Fruit fly (Drosophila melanogaster) whole organism, pupa: ENCODE data around the gene CG13309.

Experiments
- CG10348 ChIP-seq: fragments of 200-800 bp; sonication (Bioruptor generic); IDR thresholded peaks from 2 replicates; pipeline ENCODE4 v1.3.6; 2022; ENCODE audit warnings: missing biosample characterization, missing genetic modification characterization
- CG12605 ChIP-seq: fragments of 200-800 bp; sonication (Bioruptor generic); IDR thresholded peaks from 2 replicates; pipeline ENCODE4 v1.3.6; 2022; ENCODE audit warnings: missing biosample characterization, missing genetic modification characterization
- CG13204 ChIP-seq: fragments of 200-800 bp; sonication (Bioruptor generic); optimal IDR thresholded peaks from 2 replicates; lab custom pipeline; 2018; ENCODE audit warnings: missing biosample characterization, mild to moderate bottlenecking, missing genetic modification characterization, moderate library complexity
- CG14655 ChIP-seq: fragments of 200-800 bp; sonication (Bioruptor generic); optimal IDR thresholded peaks from 3 replicates; lab custom pipeline; 2017; ENCODE audit warnings: mild to moderate bottlenecking, missing biosample characterization, missing genetic modification reagents, missing genetic modification characterization
- CG15710 ChIP-seq: fragments of 200-800 bp; sonication (Bioruptor generic); optimal IDR thresholded peaks from 2 replicates; lab custom pipeline; 2018; ENCODE audit warnings: missing biosample characterization, mild to moderate bottlenecking, missing genetic modification characterization, moderate library complexity
- CG17806 ChIP-seq: fragments of 200-800 bp; sonication (Bioruptor generic); optimal IDR thresholded peaks from 2 replicates; lab custom pipeline; 2018; ENCODE audit warnings: missing biosample characterization, mild to moderate bottlenecking, missing genetic modification characterization, moderate library complexity
- CG32121 ChIP-seq: fragments of 200-800 bp; sonication (Bioruptor generic); IDR thresholded peaks from 2 replicates; pipeline ENCODE4 v1.3.6; 2022; ENCODE audit warnings: missing biosample characterization, missing genetic modification characterization
- CG34367 ChIP-seq: fragments of 200-800 bp; sonication (Bioruptor generic); optimal IDR thresholded peaks from 2 replicates; lab custom pipeline; 2018; ENCODE audit warnings: missing biosample characterization, mild to moderate bottlenecking, missing genetic modification characterization
- CG4496 ChIP-seq: fragments of 200-800 bp; sonication (Bioruptor generic); IDR thresholded peaks from 3 replicates; pipeline ENCODE4 v1.3.6; 2022; ENCODE audit warnings: missing biosample characterization, missing genetic modification characterization
- CG8159 ChIP-seq: fragments of 200-800 bp; sonication (Bioruptor generic); optimal IDR thresholded peaks from 3 replicates; lab custom pipeline; 2018; ENCODE audit warnings: missing biosample characterization, mild to moderate bottlenecking, missing genetic modification characterization, moderate library complexity
- CG8301 ChIP-seq: fragments of 200-800 bp; sonication (Bioruptor generic); optimal IDR thresholded peaks from 2 replicates; lab custom pipeline; 2018; ENCODE audit warnings: missing biosample characterization, mild to moderate bottlenecking, missing genetic modification characterization
- CG9948 ChIP-seq: fragments of 200-800 bp; sonication (Bioruptor generic); optimal IDR thresholded peaks from 2 replicates; lab custom pipeline; 2018; ENCODE audit warnings: missing biosample characterization, mild to moderate bottlenecking, missing genetic modification characterization, moderate library complexity
- D1 ChIP-seq: fragments of 200-800 bp; sonication (Bioruptor generic); optimal IDR thresholded peaks from 2 replicates; lab custom pipeline; 2018; ENCODE audit warnings: missing biosample characterization, mild to moderate bottlenecking, missing genetic modification characterization, moderate library complexity
- EcR ChIP-seq: fragments of 200-800 bp; sonication (Bioruptor generic); optimal IDR thresholded peaks from 3 replicates; lab custom pipeline; 2019; ENCODE audit warnings: missing biosample characterization, missing genetic modification characterization, mild to moderate bottlenecking, moderate library complexity, missing genetic modification reagents
- Ets98B ChIP-seq: fragments of 200-800 bp; sonication (Bioruptor generic); IDR thresholded peaks from 2 replicates; pipeline ENCODE4 v1.3.6; 2022; ENCODE audit warnings: missing biosample characterization, missing genetic modification characterization
- Pif1A ChIP-seq: fragments of 200-800 bp; sonication (Bioruptor generic); optimal IDR thresholded peaks from 3 replicates; lab custom pipeline; 2016; ENCODE audit warnings: missing biosample characterization, missing genetic modification characterization
- Pif1B ChIP-seq: fragments of 200-800 bp; sonication (Bioruptor generic); optimal IDR thresholded peaks from 3 replicates; lab custom pipeline; 2016; ENCODE audit warnings: missing biosample characterization, missing genetic modification characterization
- Snoo ChIP-seq: fragments of 200-800 bp; sonication (Bioruptor generic); optimal IDR thresholded peaks from 3 replicates; lab custom pipeline; 2017; ENCODE audit warnings: missing biosample characterization, mild to moderate bottlenecking, missing genetic modification characterization, inconsistent platforms
- fd96Ca ChIP-seq: fragments of 200-800 bp; sonication (Bioruptor generic); IDR thresholded peaks from 3 replicates; pipeline ENCODE4 v1.3.6; 2022; ENCODE audit warnings: missing biosample characterization, missing genetic modification characterization
- gl ChIP-seq: fragments of 200-800 bp; sonication (Bioruptor generic); optimal IDR thresholded peaks from 2 replicates; lab custom pipeline; 2018; ENCODE audit warnings: missing biosample characterization, mild to moderate bottlenecking, missing genetic modification characterization
- rn ChIP-seq: fragments of 200-800 bp; sonication (Bioruptor generic); IDR thresholded peaks from 2 replicates; pipeline ENCODE4 v1.3.6; 2022; ENCODE audit warnings: missing biosample characterization, missing genetic modification characterization

The CG13309 gene

dm6 chr3L:8767876-8768275 is 42.3 kb upstream of the CG13309 start:
- TF ChIP-seq fd96Ca (GFP tag; lab: Robert Waterston, UW), result peak; percentile 42; the same call in 1 of the 3 replicates
- peak; percentile 56 for TF ChIP-seq Pif1A (GFP tag; lab: Kevin White, UChicago)
- TF ChIP-seq CG17806 (tag; lab: Kevin White, UChicago), result peak; percentile 68
- TF ChIP-seq CG15710 (tag; lab: Kevin White, UChicago), result peak; percentile 71
- TF ChIP-seq CG4496 (GFP tag; lab: Robert Waterston, UW), result peak; percentile 67
- peak; percentile 70 for TF ChIP-seq CG8301 (tag; lab: Kevin White, UChicago)
- TF ChIP-seq EcR (GFP tag; lab: Kevin White, UChicago), result no peak
- TF ChIP-seq CG34367 (tag; lab: Kevin White, UChicago), result peak; percentile 64
- no peak for TF ChIP-seq CG12605 (GFP tag; lab: Robert Waterston, UW)
- TF ChIP-seq Ets98B, result peak; percentile 45
- peak; percentile 71 for TF ChIP-seq CG9948 (tag; lab: Kevin White, UChicago)
- peak; percentile 16 for TF ChIP-seq D1 (tag; lab: Kevin White, UChicago)
- TF ChIP-seq CG13204 (GFP tag; lab: Kevin White, UChicago), result peak; percentile 22
- TF ChIP-seq CG8159 (tag; lab: Kevin White, UChicago), result peak; percentile 75
- 0 out of 2 replicates have a peak, but pooled peaks have one; percentile 15 for TF ChIP-seq rn (GFP tag; lab: Robert Waterston, UW)
- TF ChIP-seq CG10348 (GFP tag; lab: Robert Waterston, UW), result no peak
- TF ChIP-seq Snoo (tag; lab: Kevin White, UChicago), result peak; percentile 43
- peak; percentile 53; the same call in 1 of the 2 replicates for TF ChIP-seq CG32121 (GFP tag; lab: Robert Waterston, UW)
- TF ChIP-seq gl (tag; lab: Kevin White, UChicago), result peak; percentile 42
- peak; percentile 70 for TF ChIP-seq Pif1B (GFP tag; lab: Kevin White, UChicago)
- TF ChIP-seq CG14655, result peak; percentile 81
- TF ChIP-seq, all 21 proteins: peak for 18

- 0 out of 3 replicates have a peak, but pooled peaks have one; percentile 17 for TF ChIP-seq fd96Ca (GFP tag; lab: Robert Waterston, UW)
- no peak for TF ChIP-seq CG32121 (GFP tag; lab: Robert Waterston, UW)
- TF ChIP-seq, all 21 proteins: peak for 1
Observed at dm6 chr3L:8770616-8771229, 39.5 kb upstream of the CG13309 start.

dm6 chr3L:8772998-8773684 is 37.1 kb upstream of the CG13309 start:
- TF ChIP-seq CG4496 (GFP tag; lab: Robert Waterston, UW), result peak; percentile 72; the same call in 2 of the 3 replicates
- TF ChIP-seq Snoo (tag; lab: Kevin White, UChicago), result peak; percentile 12
- peak; percentile 65 for TF ChIP-seq CG14655
- TF ChIP-seq CG13204 (GFP tag; lab: Kevin White, UChicago), result peak; percentile 7
- peak; percentile 73 for TF ChIP-seq CG15710 (tag; lab: Kevin White, UChicago)
- no peak for TF ChIP-seq CG10348 (GFP tag; lab: Robert Waterston, UW)
- 0 out of 3 replicates have a peak, but pooled peaks have one; percentile 57 for TF ChIP-seq fd96Ca (GFP tag; lab: Robert Waterston, UW)
- TF ChIP-seq CG34367 (tag; lab: Kevin White, UChicago), result peak; percentile 71
- TF ChIP-seq CG12605 (GFP tag; lab: Robert Waterston, UW), result peak; percentile 66
- peak; percentile 75 for TF ChIP-seq CG17806 (tag; lab: Kevin White, UChicago)
- peak; percentile 52 for TF ChIP-seq D1 (tag; lab: Kevin White, UChicago)
- TF ChIP-seq EcR (GFP tag; lab: Kevin White, UChicago), result peak; percentile 55
- TF ChIP-seq gl (tag; lab: Kevin White, UChicago), result peak; percentile 27
- peak; percentile 70 for TF ChIP-seq Ets98B
- peak; percentile 77 for TF ChIP-seq CG8159 (tag; lab: Kevin White, UChicago)
- TF ChIP-seq CG9948 (tag; lab: Kevin White, UChicago), result peak; percentile 64
- peak; percentile 65 for TF ChIP-seq CG32121 (GFP tag; lab: Robert Waterston, UW)
- TF ChIP-seq Pif1B (GFP tag; lab: Kevin White, UChicago), result peak; percentile 22
- no peak for TF ChIP-seq rn (GFP tag; lab: Robert Waterston, UW)
- peak; percentile 70 for TF ChIP-seq Pif1A (GFP tag; lab: Kevin White, UChicago)
- TF ChIP-seq CG8301 (tag; lab: Kevin White, UChicago), result peak; percentile 67

- TF ChIP-seq CG34367 (tag; lab: Kevin White, UChicago) (no peak), rn (GFP tag; lab: Robert Waterston, UW) (no peak), gl (tag; lab: Kevin White, UChicago) (no peak), CG15710 (tag; lab: Kevin White, UChicago) (no peak), CG13204 (GFP tag; lab: Kevin White, UChicago) (no peak), EcR (GFP tag; lab: Kevin White, UChicago) (no peak), Snoo (tag; lab: Kevin White, UChicago) (no peak), CG8301 (tag; lab: Kevin White, UChicago) (no peak), CG14655 (no peak), CG32121 (GFP tag; lab: Robert Waterston, UW) (no peak), D1 (tag; lab: Kevin White, UChicago) (no peak), CG4496 (GFP tag; lab: Robert Waterston, UW) (no peak), CG17806 (tag; lab: Kevin White, UChicago) (no peak), Pif1B (GFP tag; lab: Kevin White, UChicago) (no peak), CG9948 (tag; lab: Kevin White, UChicago) (no peak), CG10348 (GFP tag; lab: Robert Waterston, UW) (no peak), CG12605 (GFP tag; lab: Robert Waterston, UW) (no peak), Pif1A (GFP tag; lab: Kevin White, UChicago) (no peak), CG8159 (tag; lab: Kevin White, UChicago) (no peak), fd96Ca (GFP tag; lab: Robert Waterston, UW) (no peak)
- TF ChIP-seq, all 21 proteins: peak for 0
Observed at dm6 chr3L:8773713-8774112, 36.5 kb upstream of the CG13309 start.
